Worm (Caenorhabditis elegans): ENCODE measurements around the gene Y113G7A.14.
A peak's percentile ranks its signal among the peaks of the same experiment; 100 is the strongest.

Y113G7A.14 gene

DNA sequence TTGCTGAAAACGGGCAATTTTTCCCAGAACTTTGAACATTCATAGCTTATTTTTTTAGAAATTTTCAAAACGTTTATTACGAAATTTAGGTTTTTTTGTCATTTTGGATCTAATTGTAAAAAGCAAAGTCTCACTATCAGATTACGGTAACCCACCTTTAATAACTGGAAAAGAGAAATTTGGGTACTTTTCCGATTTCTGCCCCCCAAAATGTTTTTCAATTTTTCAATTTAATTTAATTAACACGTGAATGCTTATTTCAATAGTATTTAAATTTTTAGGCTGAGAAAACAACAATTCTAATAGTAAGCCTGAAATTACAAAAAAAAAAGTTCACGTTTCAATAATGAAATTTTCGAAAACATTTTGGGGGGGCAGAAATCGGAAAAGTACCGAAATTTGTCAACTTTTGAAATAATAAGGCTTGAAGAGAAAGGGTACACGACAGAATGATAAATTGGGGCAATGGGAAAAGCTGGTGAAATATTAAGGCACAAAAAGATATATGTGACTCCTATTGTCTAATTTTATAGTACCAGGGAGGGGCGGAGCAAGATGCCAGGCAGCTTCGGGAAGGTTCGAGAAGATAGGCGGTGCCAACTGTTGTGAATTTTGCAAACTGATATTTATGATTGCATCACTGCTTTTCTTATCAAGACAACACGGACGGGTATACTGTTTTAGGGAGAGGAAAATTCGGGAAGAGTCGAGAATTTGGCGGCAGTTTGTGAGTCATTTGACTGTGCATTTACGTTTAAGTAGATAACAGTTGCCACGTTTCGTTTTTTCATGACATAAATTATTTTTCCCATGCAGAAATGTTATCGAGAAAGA lies 26.0 kb upstream of the Y113G7A.14 start, which contains the start of gene F19B2.5:
Gene F19B2.5, minus strand, starts transcription at position 107 of the 834 bp plus-strand sequence.
- TF ChIP-seq mxl-3 (GFP tag; optimal IDR thresholded peaks at IDR 0.05) = no peak
- TF ChIP-seq F44E2.7 (GFP tag; IDR thresholded peaks at IDR 0.05) = 0 out of 2 replicates have a peak, but pooled peaks have one; percentile 73
- no peak for TF ChIP-seq nhr-10 (tag; optimal IDR thresholded peaks at IDR 0.05)
- peak; percentile 74 for TF ChIP-seq T26A8.4 (GFP tag; IDR thresholded peaks at IDR 0.05)
- 0 out of 2 replicates have a peak, but pooled peaks have one; percentile 53 for TF ChIP-seq nhr-42 (GFP tag; IDR thresholded peaks at IDR 0.05)
- TF ChIP-seq F49E8.2 (tag; optimal IDR thresholded peaks at IDR 0.05; ENCODE audit: borderline replicate concordance) = no peak
- TF ChIP-seq F10B5.3 (tag; optimal IDR thresholded peaks at IDR 0.05) = no peak
- TF ChIP-seq lin-29 (GFP tag; IDR thresholded peaks at IDR 0.05) = no peak
- no peak for TF ChIP-seq dmd-8 (GFP tag; IDR thresholded peaks at IDR 0.05)
- peak; percentile 73; the same call in 1 of the 2 replicates for TF ChIP-seq zfp-3 (GFP tag; conservative IDR thresholded peaks at IDR 0.05)
- no peak for TF ChIP-seq mdl-1 (tag; optimal IDR thresholded peaks at IDR 0.05)
- TF ChIP-seq daf-8 (GFP tag; IDR thresholded peaks at IDR 0.05) = no peak
- TF ChIP-seq sdz-12 (GFP tag; optimal IDR thresholded peaks at IDR 0.05) = no peak
- TF ChIP-seq arid-1 (GFP tag; conservative IDR thresholded peaks at IDR 0.05) = no peak
- TF ChIP-seq nhr-111 (GFP tag; optimal IDR thresholded peaks at IDR 0.05) = no peak
- TF ChIP-seq daf-16 (GFP tag; optimal IDR thresholded peaks at IDR 0.05) = peak in 1 of 2 experiments; percentile 97
- TF ChIP-seq daf-16 (tag; optimal IDR thresholded peaks at IDR 0.05) = peak; percentile 99
- TF ChIP-seq mxl-2 (GFP tag; conservative IDR thresholded peaks at IDR 0.05) = no peak
- no peak for TF ChIP-seq ctbp-1 (GFP tag; IDR thresholded peaks at IDR 0.05)
- peak; percentile 33 to 48 for TF ChIP-seq hif-1 (tag; optimal IDR thresholded peaks at IDR 0.05)
- no peak for TF ChIP-seq egl-27 (tag; optimal IDR thresholded peaks at IDR 0.05)
- no peak for TF ChIP-seq vab-7 (GFP tag; IDR thresholded peaks at IDR 0.05)
- peak; percentile 89 for TF ChIP-seq ceh-20 (GFP tag; IDR thresholded peaks at IDR 0.05)
- TF ChIP-seq zag-1 (tag; optimal IDR thresholded peaks at IDR 0.05) = no peak
- TF ChIP-seq zip-11 (GFP tag; IDR thresholded peaks at IDR 0.05) = no peak
- no peak for TF ChIP-seq snpc-4 (tag; optimal IDR thresholded peaks at IDR 0.05)
- no peak for TF ChIP-seq ceh-82 (tag; optimal IDR thresholded peaks at IDR 0.05)
- TF ChIP-seq unc-62 (GFP tag; optimal IDR thresholded peaks at IDR 0.05 in 1 of 2) = no peak
- no peak for TF ChIP-seq unc-62 (tag; optimal IDR thresholded peaks at IDR 0.05)
- peak; percentile 97 for TF ChIP-seq dve-1 (tag; optimal IDR thresholded peaks at IDR 0.05; ENCODE audit: insufficient read depth)
- TF ChIP-seq snpc-1.2 (GFP tag; IDR thresholded peaks at IDR 0.05) = no peak
- TF ChIP-seq lin-39 (tag; optimal IDR thresholded peaks at IDR 0.05) = no peak
- 0 out of 2 replicates have a peak, but pooled peaks have one; percentile 6 for TF ChIP-seq hmg-1.1 (GFP tag; IDR thresholded peaks at IDR 0.05)
- TF ChIP-seq saeg-2 (GFP tag; IDR thresholded peaks at IDR 0.05) = peak; percentile 87; the same call in 1 of the 2 replicates
- no peak for TF ChIP-seq aly-2 (tag; optimal IDR thresholded peaks at IDR 0.05)
- TF ChIP-seq aha-1 (tag) = peak; percentile 92
- TF ChIP-seq ceh-32 (tag; optimal IDR thresholded peaks at IDR 0.05; ENCODE audit: poor library complexity) = no peak
- no peak for TF ChIP-seq Y105C5A.15 (GFP tag; IDR thresholded peaks at IDR 0.05)
- TF ChIP-seq R02D3.7 (tag; optimal IDR thresholded peaks at IDR 0.05) = no peak
- TF ChIP-seq lim-7 (GFP tag; IDR thresholded peaks at IDR 0.05) = no peak
- no peak for TF ChIP-seq D1046.2 (GFP tag; IDR thresholded peaks at IDR 0.05)
- TF ChIP-seq egl-43 (GFP tag; IDR thresholded peaks at IDR 0.05) = no peak
- TF ChIP-seq nhr-25 (tag; optimal IDR thresholded peaks at IDR 0.05; ENCODE audit: borderline replicate concordance, insufficient read depth) = no peak
- no peak; the same call in none of the 2 replicates for TF ChIP-seq set-16 (GFP tag; IDR thresholded peaks at IDR 0.05)
- TF ChIP-seq madf-5 (GFP tag; IDR thresholded peaks at IDR 0.05) = no peak
- no peak for TF ChIP-seq fkh-10 (GFP tag; optimal IDR thresholded peaks at IDR 0.05)
- no peak for TF ChIP-seq F26F4.8 (GFP tag; conservative IDR thresholded peaks at IDR 0.05)
- TF ChIP-seq php-3 (GFP tag; IDR thresholded peaks at IDR 0.05) = peak; percentile 97
- TF ChIP-seq dmd-6 (GFP tag; IDR thresholded peaks at IDR 0.05) = peak; percentile 83
- peak; percentile 6 for TF ChIP-seq mep-1 (tag; optimal IDR thresholded peaks at IDR 0.05)

Measured in whole organism, L4 larva.